Worm (Caenorhabditis elegans): ENCODE data around the gene F25E5.9.
A peak's percentile ranks its signal among the peaks of the same experiment; 100 is the strongest.

The F25E5.9 gene

DNA sequence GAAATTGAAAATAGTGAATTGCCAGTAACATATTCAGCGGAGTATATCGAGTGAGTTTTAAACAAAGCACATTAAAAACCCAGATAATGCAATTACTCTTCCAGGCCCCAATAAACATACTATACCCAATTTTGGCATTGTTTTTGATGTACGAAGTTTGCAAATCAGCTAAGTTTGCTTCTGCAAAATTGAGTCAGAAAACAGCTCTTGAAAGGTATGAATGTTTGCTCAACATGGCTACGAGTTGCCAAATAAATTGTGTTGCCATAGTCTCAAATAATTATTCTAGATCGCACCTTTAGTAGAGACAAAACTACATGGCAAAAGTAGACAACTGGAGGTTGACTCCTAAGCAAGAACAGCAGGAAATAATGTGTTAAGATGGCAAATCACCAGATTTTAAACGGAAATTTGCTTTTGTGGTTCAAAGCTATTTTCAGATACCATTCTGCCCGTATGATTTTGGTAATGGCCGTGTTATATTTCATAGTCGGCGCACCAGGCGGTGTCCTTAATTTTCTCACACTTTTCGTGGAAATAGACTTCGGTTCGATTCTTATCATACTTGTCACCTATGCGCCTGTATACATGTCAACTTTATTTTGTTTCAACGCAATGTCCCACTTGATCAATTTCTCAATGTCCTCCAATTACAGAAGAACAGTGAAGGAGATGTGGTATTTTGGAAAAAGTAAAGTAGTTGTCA is 5.1 kb downstream of the F25E5.9 start (continued):
- TF ChIP-seq sptf-2 (GFP tag; optimal IDR thresholded peaks at IDR 0.05), result no peak
- TF ChIP-seq dox-1 (GFP tag; IDR thresholded peaks at IDR 0.05), result peak; percentile 65
- no peak for TF ChIP-seq F22D6.2 (tag; optimal IDR thresholded peaks at IDR 0.05)
- no peak for TF ChIP-seq madf-8 (GFP tag; conservative IDR thresholded peaks at IDR 0.05)
- TF ChIP-seq fkh-3 (tag; optimal IDR thresholded peaks at IDR 0.05), result peak; percentile 1
- TF ChIP-seq Y79H2A.3 (GFP tag; conservative IDR thresholded peaks at IDR 0.05), result no peak
- 0 out of 2 replicates have a peak, but pooled peaks have one; percentile 6 for TF ChIP-seq ceh-40 (GFP tag; IDR thresholded peaks at IDR 0.05)
- TF ChIP-seq ama-1 (optimal IDR thresholded peaks at IDR 0.05), result peak; percentile 88
- TF ChIP-seq ama-1 (GFP tag; optimal IDR thresholded peaks at IDR 0.05), result no peak
- TF ChIP-seq nfya-2 (GFP tag; IDR thresholded peaks at IDR 0.05), result 0 out of 2 replicates have a peak, but pooled peaks have one; percentile 38
- TF ChIP-seq F52B5.7 (tag; optimal IDR thresholded peaks at IDR 0.05), result peak; percentile 96
- TF ChIP-seq bed-1 (GFP tag; IDR thresholded peaks at IDR 0.05), result no peak
- TF ChIP-seq lin-40 (tag; optimal IDR thresholded peaks at IDR 0.05), result no peak
- TF ChIP-seq bed-2 (GFP tag; IDR thresholded peaks at IDR 0.05), result no peak
- peak; percentile 22 for TF ChIP-seq ztf-3 (GFP tag; optimal IDR thresholded peaks at IDR 0.05)
- no peak for TF ChIP-seq xnd-1 (tag; optimal IDR thresholded peaks at IDR 0.05)
- TF ChIP-seq tbp1 (GFP tag; optimal IDR thresholded peaks at IDR 0.05), result peak; percentile 38
- peak; percentile 83 for TF ChIP-seq pha-4 (tag; optimal IDR thresholded peaks at IDR 0.05)
- TF ChIP-seq atf-7 (tag; optimal IDR thresholded peaks at IDR 0.05), result peak; percentile 39
- TF ChIP-seq C06A6.2 (GFP tag; conservative IDR thresholded peaks at IDR 0.05), result peak; percentile 59
- no peak for TF ChIP-seq ztf-28 (GFP tag; IDR thresholded peaks at IDR 0.05)
- TF ChIP-seq ztf-26 (tag; optimal IDR thresholded peaks at IDR 0.05), result peak; percentile 40
- TF ChIP-seq madf-10 (tag; optimal IDR thresholded peaks at IDR 0.05), result peak; percentile 82
- TF ChIP-seq K12H6.12 (tag; optimal IDR thresholded peaks at IDR 0.05), result peak; percentile 2
- TF ChIP-seq mcd-1 (GFP tag; IDR thresholded peaks at IDR 0.05), result no peak
- TF ChIP-seq hmg-1.2 (GFP tag; IDR thresholded peaks at IDR 0.05), result peak; percentile 18; the same call in 1 of the 2 replicates
- TF ChIP-seq ets-4 (GFP tag; optimal IDR thresholded peaks at IDR 0.05), result peak; percentile 63
- peak; percentile 17 for TF ChIP-seq ZK185.1 (tag; optimal IDR thresholded peaks at IDR 0.05; ENCODE audit: poor library complexity, severe bottlenecking)
- TF ChIP-seq unc-62 (GFP tag; optimal IDR thresholded peaks at IDR 0.05), result no peak
- TF ChIP-seq mes-4 (tag; optimal IDR thresholded peaks at IDR 0.05), result no peak
- TF ChIP-seq die-1 (tag; optimal IDR thresholded peaks at IDR 0.05), result no peak
- TF ChIP-seq dpl-1 (GFP tag; optimal IDR thresholded peaks at IDR 0.05), result no peak
- no peak for TF ChIP-seq mel-28 (tag; optimal IDR thresholded peaks at IDR 0.05; ENCODE audit: borderline replicate concordance)
- TF ChIP-seq Y56A3A.18 (GFP tag; IDR thresholded peaks at IDR 0.05), result peak; percentile 56
- TF ChIP-seq snpc-4 (GFP tag; optimal IDR thresholded peaks at IDR 0.05), result no peak
- TF ChIP-seq snpc-4 (tag; optimal IDR thresholded peaks at IDR 0.05), result no peak
- TF ChIP-seq lsy-27 (tag; optimal IDR thresholded peaks at IDR 0.05; ENCODE audit: borderline replicate concordance, insufficient read depth), result no peak
- 0 out of 2 replicates have a peak, but pooled peaks have one; percentile 2 for TF ChIP-seq madf-3 (GFP tag; IDR thresholded peaks at IDR 0.05)
- TF ChIP-seq T07F8.4 (tag; optimal IDR thresholded peaks at IDR 0.05), result no peak
- TF ChIP-seq lag-1 (GFP tag; IDR thresholded peaks at IDR 0.05), result no peak
- TF ChIP-seq zim-3 (tag; optimal IDR thresholded peaks at IDR 0.05), result peak; percentile 65
- no peak for TF ChIP-seq rpc-1 (optimal IDR thresholded peaks at IDR 0.05)
- TF ChIP-seq rpc-1 (tag; optimal IDR thresholded peaks at IDR 0.05), result no peak
- no peak for TF ChIP-seq D2030.7 (GFP tag; IDR thresholded peaks at IDR 0.05)
- TF ChIP-seq nhr-90 (tag; optimal IDR thresholded peaks at IDR 0.05), result peak; percentile 66
- TF ChIP-seq madf-6 (GFP tag; IDR thresholded peaks at IDR 0.05), result peak; percentile 22; the same call in 1 of the 2 replicates
- peak; percentile 21 for TF ChIP-seq ceh-79 (tag; optimal IDR thresholded peaks at IDR 0.05)
- no peak for TF ChIP-seq rec-8 (tag; optimal IDR thresholded peaks at IDR 0.05)
- TF ChIP-seq B0019.2 (GFP tag; conservative IDR thresholded peaks at IDR 0.05), result no peak

All from whole organism, young adult.